Worm (Caenorhabditis elegans) whole organism, early embryonic: ENCODE measurements around the gene F53E10.5.
"Not testable (repeated sequence)": the region's sequence is repeated elsewhere in the genome, so short reads cannot be mapped to it uniquely, and the experiment has no call there.

Experiments used
- B0310.2 ChIP-seq: sonication (generic microtip); optimal IDR thresholded peaks from 2 replicates; lab custom pipeline; 2016; ENCODE audit warnings: mild to moderate bottlenecking, missing genetic modification characterization, missing compliant biosample characterization
- F13C5.2 ChIP-seq: sonication (generic microtip); optimal IDR thresholded peaks from 2 replicates; lab custom pipeline; 2017; ENCODE audit warnings: mild to moderate bottlenecking, missing genetic modification characterization, inconsistent platforms, missing compliant biosample characterization
- aly-1 ChIP-seq: sonication (generic microtip); optimal IDR thresholded peaks from 2 replicates; lab custom pipeline; 2016; ENCODE audit warnings: missing genetic modification characterization, missing compliant biosample characterization
- ama-1 ChIP-seq: fragments of 150-350 bp; optimal IDR thresholded peaks from 2 replicates; lab custom pipeline; 2014
- ceh-13 ChIP-seq: fragments of 200-800 bp; sonication (Bioruptor generic); optimal IDR thresholded peaks from 2 replicates; lab custom pipeline; 2018; ENCODE audit warnings: mild to moderate bottlenecking, missing genetic modification characterization, missing compliant biosample characterization
- ceh-36 ChIP-seq: sonication (generic microtip); optimal IDR thresholded peaks from 2 replicates; lab custom pipeline; 2016; ENCODE audit warnings: missing genetic modification characterization, inconsistent platforms, missing compliant biosample characterization
- ets-7 ChIP-seq: sonication (generic microtip); optimal IDR thresholded peaks from 2 replicates; lab custom pipeline; 2016; ENCODE audit warnings: missing genotype, missing genetic modification characterization, missing compliant biosample characterization
- flt-1 ChIP-seq: fragments of 200-800 bp; sonication (Bioruptor generic); IDR thresholded peaks from 2 replicates; pipeline ENCODE4 v1.3.6; 2022; ENCODE audit warnings: missing genetic modification characterization, missing compliant biosample characterization
- hmbx-1 ChIP-seq: sonication (generic microtip); optimal IDR thresholded peaks from 2 replicates; lab custom pipeline; 2016; ENCODE audit warnings: mild to moderate bottlenecking, missing genetic modification characterization, missing compliant biosample characterization
- hmg-4 ChIP-seq: fragments of 200-800 bp; sonication (Bioruptor generic); optimal IDR thresholded peaks from 2 replicates; lab custom pipeline; 2018; ENCODE audit warnings: mild to moderate bottlenecking, missing genetic modification characterization, missing compliant biosample characterization
- hnd-1 ChIP-seq: sonication (generic microtip); optimal IDR thresholded peaks from 2 replicates; lab custom pipeline; 2016; ENCODE audit warnings: missing genetic modification characterization, missing compliant biosample characterization
- pes-1 ChIP-seq: fragments of 200-800 bp; sonication (Bioruptor generic); IDR thresholded peaks from 2 replicates; pipeline ENCODE4 v1.3.6; 2022; ENCODE audit warnings: missing genetic modification reagents, missing genetic modification characterization, missing compliant biosample characterization
- scrt-1 ChIP-seq: fragments of 200-800 bp; sonication (Bioruptor generic); IDR thresholded peaks from 2 replicates; pipeline ENCODE4 v1.3.6; 2022; ENCODE audit warnings: missing genetic modification characterization, missing compliant biosample characterization
- sea-1 ChIP-seq: fragments of 200-800 bp; sonication (Bioruptor generic); conservative IDR thresholded peaks from 2 replicates; pipeline ENCODE4 v1.3.6; 2022; ENCODE audit warnings: missing genetic modification characterization, missing compliant biosample characterization
- tbx-11 ChIP-seq: fragments of 200-800 bp; sonication (Bioruptor generic); IDR thresholded peaks from 2 replicates; pipeline ENCODE4 v1.3.6; 2022; ENCODE audit warnings: missing genetic modification characterization, missing compliant biosample characterization
- tbx-37 ChIP-seq: fragments of 200-800 bp; sonication (Bioruptor generic); conservative IDR thresholded peaks from 2 replicates; pipeline ENCODE4 v1.3.6; 2022; ENCODE audit warnings: missing genetic modification reagents, missing genetic modification characterization, missing compliant biosample characterization
- tra-4 ChIP-seq: sonication (generic microtip); optimal IDR thresholded peaks from 2 replicates; lab custom pipeline; 2017; ENCODE audit warnings: missing genetic modification characterization, missing compliant biosample characterization

F53E10.5 gene

DNA sequence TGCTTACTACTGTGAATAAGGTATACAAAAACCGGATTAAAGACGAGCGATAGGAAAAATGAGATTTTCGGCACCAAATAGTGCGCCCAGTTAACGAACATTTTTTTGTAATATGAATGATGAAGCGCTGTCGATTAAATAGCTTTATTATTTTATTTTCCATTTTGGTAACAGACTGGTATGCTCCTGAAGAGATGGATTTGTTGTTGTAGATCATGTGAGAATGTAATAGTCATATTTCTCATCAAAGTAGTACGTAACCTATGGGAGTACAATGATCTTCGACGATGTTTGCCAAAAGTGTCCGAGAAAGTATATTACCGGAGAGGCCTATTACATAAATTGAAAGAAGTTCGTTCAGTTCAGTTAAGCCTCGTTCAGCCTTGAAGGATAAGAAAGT is 28.1 kb downstream of the F53E10.5 start, which contains the start of gene srj-19:
Gene srj-19, minus strand, starts transcription at position 101 of the 400 bp plus-strand sequence.
- no peak for TF ChIP-seq hnd-1
- TF ChIP-seq tra-4 (tag; lab: Kevin White, UChicago), result no peak
- no peak for TF ChIP-seq aly-1 (tag; lab: Kevin White, UChicago)
- no peak for TF ChIP-seq scrt-1
- no peak for TF ChIP-seq B0310.2 (tag; lab: Kevin White, UChicago)
- TF ChIP-seq tbx-11 (GFP tag; lab: Robert Waterston, UW), result no peak
- no peak for TF ChIP-seq hmbx-1
- TF ChIP-seq F13C5.2, result no peak
- TF ChIP-seq flt-1 (GFP tag; lab: Robert Waterston, UW), result no peak
- TF ChIP-seq hmg-4 (GFP tag; lab: Kevin White, UChicago), result no peak
- no peak for TF ChIP-seq ceh-36 (tag; lab: Kevin White, UChicago)
- no peak for TF ChIP-seq ceh-13 (GFP tag; lab: Kevin White, UChicago)
- TF ChIP-seq tbx-37, result no peak
- no peak for TF ChIP-seq sea-1 (GFP tag; lab: Robert Waterston, UW)
- TF ChIP-seq ama-1 (lab: Kevin White, UChicago), result no peak
- TF ChIP-seq pes-1 (GFP tag; lab: Robert Waterston, UW), result no peak

DNA sequence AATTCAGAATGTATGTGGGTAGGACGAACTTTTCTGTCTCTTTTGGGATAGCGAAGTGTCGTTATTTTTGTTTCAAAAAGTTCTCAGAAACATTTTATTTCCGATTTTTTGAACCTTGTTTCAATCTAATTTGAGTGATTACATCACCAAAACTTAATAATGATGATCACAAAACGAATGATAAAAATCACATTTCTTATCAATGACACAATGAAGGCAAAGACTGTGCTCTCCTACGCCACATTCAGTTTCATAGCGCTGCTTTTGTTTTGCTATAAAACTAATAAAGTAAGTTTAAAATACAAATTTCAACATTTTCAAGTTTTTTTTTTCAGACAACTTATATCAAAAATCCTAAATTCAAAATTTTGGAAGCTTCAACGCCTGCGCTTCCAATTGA is 33.2 kb downstream of the F53E10.5 start, which contains the start of gene Y45G12C.1:
Gene Y45G12C.1, plus strand, starts transcription at position 159 of the 400 bp plus-strand sequence.
- TF ChIP-seq tbx-11 (GFP tag; lab: Robert Waterston, UW) (no peak), tbx-37 (no peak), aly-1 (tag; lab: Kevin White, UChicago) (no peak), pes-1 (GFP tag; lab: Robert Waterston, UW) (no peak), ets-7 (no peak), ceh-13 (GFP tag; lab: Kevin White, UChicago) (no peak), F13C5.2 (no peak), scrt-1 (no peak)

DNA sequence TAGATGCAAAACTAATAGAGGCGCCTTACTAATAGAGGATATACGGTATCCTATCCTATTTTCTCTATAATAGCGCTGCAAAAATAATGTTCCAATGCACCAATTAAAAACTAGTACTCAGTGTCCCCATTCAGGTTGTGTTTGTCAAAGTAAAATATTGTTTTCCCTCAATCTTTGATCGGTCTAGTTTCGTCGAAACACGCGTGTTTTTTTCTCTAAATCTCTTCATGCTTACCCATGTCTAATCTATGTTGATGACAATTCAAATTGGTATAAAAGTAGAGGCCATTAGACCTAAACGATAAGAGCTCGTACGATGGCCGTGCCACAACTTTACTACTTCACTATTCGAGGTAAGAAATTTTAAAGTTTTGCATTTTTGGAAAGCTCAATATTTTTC is 37.3 kb downstream of the F53E10.5 start, which contains the start of gene gst-10:
Gene gst-10, plus strand, starts transcription at position 301 of the 400 bp plus-strand sequence.
- not testable (repeated sequence) for TF ChIP-seq ceh-36 (tag; lab: Kevin White, UChicago); pes-1 (GFP tag; lab: Robert Waterston, UW); B0310.2 (tag; lab: Kevin White, UChicago)
